Fruit fly (Drosophila melanogaster): Measurements from ENCODE around the gene Ude.

Ude gene

dm6 chr3R:24768538-24769401 is 30.7 kb downstream of the Ude start, which contains the start of gene CG13631 (continued):
- TF ChIP-seq Hey (tag; optimal IDR thresholded peaks at IDR 0.05), result peak; percentile 51
- TF ChIP-seq Fer1 (GFP tag; optimal IDR thresholded peaks at IDR 0.05), result no peak
- peak; percentile 53 for TF ChIP-seq MTF-1 (GFP tag; optimal IDR thresholded peaks at IDR 0.05; ENCODE audit: borderline replicate concordance)
- TF ChIP-seq Taf1 (GFP tag; IDR thresholded peaks at IDR 0.05), result no peak
- peak; percentile 87 for TF ChIP-seq CG17802 (tag; optimal IDR thresholded peaks at IDR 0.05)
- TF ChIP-seq Drgx (GFP tag; IDR thresholded peaks at IDR 0.05), result peak; percentile 97
- TF ChIP-seq Nf-YB (GFP tag; optimal IDR thresholded peaks at IDR 0.05), result peak; percentile 80
- peak; percentile 79 for TF ChIP-seq CG18599 (GFP tag; optimal IDR thresholded peaks at IDR 0.05)
- TF ChIP-seq CG8765 (GFP tag; IDR thresholded peaks at IDR 0.05), result peak; percentile 19; the same call in 1 of the 2 replicates
- TF ChIP-seq HLH3B (GFP tag; IDR thresholded peaks at IDR 0.05), result peak; percentile 95
- TF ChIP-seq CG9437 (GFP tag; optimal IDR thresholded peaks at IDR 0.05), result peak; percentile 90
- no peak for TF ChIP-seq bigmax (GFP tag; optimal IDR thresholded peaks at IDR 0.05)
- TF ChIP-seq CG10147 (GFP tag; optimal IDR thresholded peaks at IDR 0.05), result peak; percentile 72
- no peak for TF ChIP-seq MESR4 (GFP tag; optimal IDR thresholded peaks at IDR 0.05)
- peak; percentile 96 for TF ChIP-seq Asciz (GFP tag; optimal IDR thresholded peaks at IDR 0.05)
- peak; percentile 2 for TF ChIP-seq schlank (tag; optimal IDR thresholded peaks at IDR 0.05)
- TF ChIP-seq ase (GFP tag; IDR thresholded peaks at IDR 0.05), result peak; percentile 94
- peak; percentile 94 for TF ChIP-seq dysf (GFP tag; IDR thresholded peaks at IDR 0.05)
- TF ChIP-seq oc (tag; optimal IDR thresholded peaks at IDR 0.05), result peak; percentile 96
- TF ChIP-seq CG9932 (GFP tag; IDR thresholded peaks at IDR 0.05), result 0 out of 2 replicates have a peak, but pooled peaks have one; percentile 12
- TF ChIP-seq CG30431 (GFP tag; optimal IDR thresholded peaks at IDR 0.05), result peak; percentile 93
- peak; percentile 98 for TF ChIP-seq CG2712 (tag; optimal IDR thresholded peaks at IDR 0.05)
- peak; percentile 96 for TF ChIP-seq Six4 (GFP tag; optimal IDR thresholded peaks at IDR 0.05)
- peak; percentile 99 for TF ChIP-seq nmo (GFP tag; optimal IDR thresholded peaks at IDR 0.05)
- no peak for TF ChIP-seq amos (GFP tag; IDR thresholded peaks at IDR 0.05; ENCODE audit: partially characterized antibody)
- TF ChIP-seq CG5953 (GFP tag; IDR thresholded peaks at IDR 0.05), result peak; percentile 94
- TF ChIP-seq Bgb (GFP tag; IDR thresholded peaks at IDR 0.05; ENCODE audit: partially characterized antibody), result no peak
- TF ChIP-seq CG18619 (GFP tag; optimal IDR thresholded peaks at IDR 0.05), result peak; percentile 91
- TF ChIP-seq Ets97D (GFP tag; optimal IDR thresholded peaks at IDR 0.05), result peak; percentile 74
- TF ChIP-seq Antp (GFP tag; optimal IDR thresholded peaks at IDR 0.05), result peak; percentile 94
- peak; percentile 58 for TF ChIP-seq Sry-δ (GFP tag; optimal IDR thresholded peaks at IDR 0.05)
- TF ChIP-seq Hmr (GFP tag; optimal IDR thresholded peaks at IDR 0.05), result peak; percentile 62
- TF ChIP-seq inv (GFP tag; IDR thresholded peaks at IDR 0.05; ENCODE audit: partially characterized antibody), result no peak
- TF ChIP-seq CG12299 (tag; optimal IDR thresholded peaks at IDR 0.05), result peak; percentile 78
- peak; percentile 97 for TF ChIP-seq crol (GFP tag; IDR thresholded peaks at IDR 0.05)
- peak; percentile 88 for TF ChIP-seq Mad (GFP tag; optimal IDR thresholded peaks at IDR 0.05)
- TF ChIP-seq CG4820 (GFP tag; optimal IDR thresholded peaks at IDR 0.05), result peak; percentile 97
- peak; percentile 93 for TF ChIP-seq Abd-B (GFP tag; optimal IDR thresholded peaks at IDR 0.05)
- TF ChIP-seq CG32772 (GFP tag; IDR thresholded peaks at IDR 0.05), result peak; percentile 94
- peak; percentile 92 for TF ChIP-seq CG1792 (GFP tag; optimal IDR thresholded peaks at IDR 0.05)
- peak; percentile 89 for TF ChIP-seq CG32767 (GFP tag; IDR thresholded peaks at IDR 0.05)
- peak; percentile 85 for TF ChIP-seq corto (GFP tag; optimal IDR thresholded peaks at IDR 0.05)
- TF ChIP-seq CG3847 (GFP tag; IDR thresholded peaks at IDR 0.05), result peak; percentile 71
- TF ChIP-seq CG8359 (GFP tag; optimal IDR thresholded peaks at IDR 0.05; ENCODE audit: borderline replicate concordance), result peak; percentile 91
- peak; percentile 54; the same call in 1 of the 2 replicates for TF ChIP-seq gsb (GFP tag; IDR thresholded peaks at IDR 0.05)
- TF ChIP-seq CG1024 (GFP tag; IDR thresholded peaks at IDR 0.05), result peak; percentile 79
- TF ChIP-seq cad (GFP tag; optimal IDR thresholded peaks at IDR 0.05), result no peak
- TF ChIP-seq CG7963 (GFP tag; IDR thresholded peaks at IDR 0.05; ENCODE audit: partially characterized antibody), result no peak

Data from whole organism, embryonic.